Worm (Caenorhabditis elegans) whole organism, L3 larva: ENCODE measurements around the gene F28C10.3.

ENCODE experiments used
- aly-2 ChIP-seq: fragments of 150-350 bp; optimal IDR thresholded peaks from 2 replicates; lab custom pipeline; 2014; ENCODE audit warnings: missing biosample characterization, missing genetic modification characterization
- fkh-10 ChIP-seq: sonication (generic microtip); optimal IDR thresholded peaks from 2 replicates; lab custom pipeline; 2017; ENCODE audit warnings: missing biosample characterization, missing genetic modification reagents, missing genetic modification characterization
- jun-1 ChIP-seq: fragments of 150-350 bp; optimal IDR thresholded peaks from 2 replicates; lab custom pipeline; 2014; ENCODE audit warnings: missing biosample characterization, missing genetic modification reagents, missing genetic modification characterization
- mdl-1 ChIP-seq: fragments of 150-350 bp; optimal IDR thresholded peaks from 2 replicates; lab custom pipeline; 2014; ENCODE audit warnings: missing biosample characterization, missing genetic modification characterization
- mml-1 ChIP-seq: fragments of 150-350 bp; sonication (generic microtip); optimal IDR thresholded peaks from 3 replicates; lab custom pipeline; 2014; ENCODE audit warnings: missing biosample characterization, missing genetic modification characterization
- nhr-12 ChIP-seq: fragments of 150-350 bp; optimal IDR thresholded peaks from 2 replicates; lab custom pipeline; 2014; ENCODE audit warnings: missing biosample characterization, missing genetic modification characterization
- nhr-23 ChIP-seq: fragments of 150-350 bp; optimal IDR thresholded peaks from 2 replicates; lab custom pipeline; 2014; ENCODE audit warnings: missing biosample characterization, missing genetic modification reagents, missing genetic modification characterization
- nhr-76 ChIP-seq: fragments of 150-350 bp; sonication (generic microtip); optimal IDR thresholded peaks from 5 replicates; lab custom pipeline; 2014; ENCODE audit warnings: missing biosample characterization, missing genetic modification characterization
- pha-4 ChIP-seq: fragments of 150-350 bp; optimal IDR thresholded peaks from 2 replicates; lab custom pipeline; 2014; ENCODE audit warnings: missing biosample characterization, missing genetic modification reagents, missing genetic modification characterization
- tbx-2 ChIP-seq: sonication (generic microtip); optimal IDR thresholded peaks from 2 replicates; lab custom pipeline; 2016; ENCODE audit warnings: mild to moderate bottlenecking, missing genetic modification characterization, missing compliant biosample characterization
- unc-62 ChIP-seq: fragments of 150-350 bp; sonication (generic microtip); optimal IDR thresholded peaks from 4 replicates; lab custom pipeline; 2014; ENCODE audit warnings: missing biosample characterization, missing genetic modification reagents, missing genetic modification characterization
- zag-1 ChIP-seq: fragments of 150-350 bp; optimal IDR thresholded peaks from 2 replicates; lab custom pipeline; 2014; ENCODE audit warnings: missing biosample characterization, missing genetic modification characterization
- ztf-4 ChIP-seq: fragments of 150-350 bp; optimal IDR thresholded peaks from 2 replicates; lab custom pipeline; 2014; ENCODE audit warnings: missing biosample characterization, missing genetic modification characterization

DNA sequence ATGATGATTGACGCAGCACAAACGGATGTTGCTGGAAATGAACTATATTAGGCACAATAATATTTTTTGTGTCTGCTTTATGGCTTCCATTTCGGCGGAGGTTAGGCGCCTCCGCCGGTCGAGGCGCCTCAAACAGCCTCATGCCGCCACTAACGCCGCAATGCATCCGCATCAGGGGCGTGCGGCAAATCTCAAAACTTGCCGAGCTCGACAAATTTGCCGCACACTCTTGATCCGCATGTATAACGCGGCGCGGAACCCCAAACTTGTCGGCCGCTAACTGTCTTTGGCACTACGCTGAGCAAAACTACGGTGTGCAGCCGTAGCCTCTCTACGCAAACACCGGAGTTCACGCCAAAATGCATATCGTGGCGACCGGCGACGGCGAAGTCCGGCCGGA lies 46.1 kb upstream of the F28C10.3 start:
- TF ChIP-seq mdl-1 (tag; lab: Kevin White, UChicago): no peak
- TF ChIP-seq jun-1 (tag; lab: Kevin White, UChicago): no peak
- TF ChIP-seq mml-1 (tag; lab: Kevin White, UChicago): no peak
- no peak for TF ChIP-seq tbx-2 (tag; lab: Kevin White, UChicago)
- no peak for TF ChIP-seq nhr-76 (tag; lab: Kevin White, UChicago)
- TF ChIP-seq nhr-23 (tag; lab: Kevin White, UChicago): no peak
- TF ChIP-seq nhr-12 (tag; lab: Kevin White, UChicago): no peak
- no peak for TF ChIP-seq ztf-4 (tag; lab: Kevin White, UChicago)
- no peak for TF ChIP-seq zag-1 (tag; lab: Kevin White, UChicago)
- TF ChIP-seq pha-4 (tag; lab: Kevin White, UChicago): no peak
- TF ChIP-seq aly-2 (tag; lab: Kevin White, UChicago): no peak
- no peak for TF ChIP-seq fkh-10 (GFP tag; lab: Kevin White, UChicago)
- no peak for TF ChIP-seq unc-62 (GFP tag; lab: Kevin White, UChicago)
